Fruit fly (Drosophila melanogaster): ENCODE results near the gene CG16986.

DNA sequence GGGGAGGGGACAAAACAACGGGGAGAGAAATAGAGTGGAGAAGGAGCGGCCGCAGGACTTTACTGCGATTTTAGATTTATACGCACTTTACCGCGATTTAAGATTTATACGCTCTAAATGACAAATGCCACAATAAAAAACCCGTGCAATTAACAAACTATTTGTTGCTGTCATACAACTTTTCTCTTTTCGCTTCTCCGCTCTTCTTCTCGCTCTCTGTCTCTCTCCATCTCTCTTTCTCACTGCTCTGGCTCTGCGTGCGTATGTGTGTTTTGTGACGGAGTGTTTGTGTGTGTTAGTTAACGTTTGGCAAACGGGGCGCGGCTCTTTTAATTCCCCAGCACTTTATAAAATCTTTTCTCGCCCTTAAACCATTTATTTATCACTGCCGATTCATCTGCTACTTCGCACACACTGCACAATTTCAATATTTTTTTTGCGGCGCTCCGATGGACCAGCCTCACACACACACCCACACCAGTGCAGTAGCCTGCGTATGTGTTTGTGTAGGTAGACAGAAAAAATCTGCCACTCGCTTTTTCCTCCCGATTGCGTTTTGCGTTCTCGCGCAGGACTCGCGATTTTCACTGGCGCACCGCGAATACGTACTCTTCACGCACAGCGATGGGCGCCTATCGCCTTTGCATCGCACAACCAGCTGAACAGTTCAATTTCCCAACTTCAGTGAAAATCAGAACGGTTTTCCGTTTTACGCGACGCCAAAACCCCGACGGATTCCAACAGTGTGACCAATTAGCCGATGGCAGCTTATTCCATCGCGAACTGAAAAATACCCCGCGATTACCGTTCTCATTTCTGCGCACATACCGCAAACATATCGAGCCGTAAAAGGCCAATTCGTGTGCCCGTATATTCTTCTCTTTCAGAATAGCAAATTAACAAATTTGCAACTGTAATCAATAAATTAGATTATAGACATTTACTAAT, 14.1 kb upstream of the CG16986 start, which contains the start of gene msn:
- no peak for TF ChIP-seq Crg-1 (GFP tag; optimal IDR thresholded peaks at IDR 0.05)
- peak; percentile 26 for TF ChIP-seq CG14711 (tag; optimal IDR thresholded peaks at IDR 0.05)
- no peak for TF ChIP-seq toe (GFP tag; optimal IDR thresholded peaks at IDR 0.05)
- no peak for TF ChIP-seq kay (GFP tag; ENCODE audit: borderline replicate concordance)
- no peak for TF ChIP-seq cnc (optimal IDR thresholded peaks at IDR 0.05)
- peak; percentile 65 for TF ChIP-seq bab1 (GFP tag; optimal IDR thresholded peaks at IDR 0.05)
- TF ChIP-seq CG7045 (GFP tag; optimal IDR thresholded peaks at IDR 0.05), result no peak
- TF ChIP-seq Hr96 (GFP tag; optimal IDR thresholded peaks at IDR 0.05), result no peak
- TF ChIP-seq cic (GFP tag; optimal IDR thresholded peaks at IDR 0.05), result peak; percentile 58
- TF ChIP-seq CG11617 (GFP tag; optimal IDR thresholded peaks at IDR 0.05), result no peak
- peak; percentile 27 for TF ChIP-seq CG12768 (GFP tag; optimal IDR thresholded peaks at IDR 0.05)
- no peak for TF ChIP-seq pad (GFP tag; optimal IDR thresholded peaks at IDR 0.05)
